Fruit fly (Drosophila melanogaster) S2 (cell line): ENCODE results near the gene CG5510.

Experiments used
- CG8478 ChIP-seq: fragments of >200 bp; optimal IDR thresholded peaks from 2 replicates; lab custom pipeline; 2018
- CTCF ChIP-seq, 2 experiments: fragments of >200 bp; optimal IDR thresholded peaks; 2 replicates each; lab custom pipeline; 2018

DNA sequence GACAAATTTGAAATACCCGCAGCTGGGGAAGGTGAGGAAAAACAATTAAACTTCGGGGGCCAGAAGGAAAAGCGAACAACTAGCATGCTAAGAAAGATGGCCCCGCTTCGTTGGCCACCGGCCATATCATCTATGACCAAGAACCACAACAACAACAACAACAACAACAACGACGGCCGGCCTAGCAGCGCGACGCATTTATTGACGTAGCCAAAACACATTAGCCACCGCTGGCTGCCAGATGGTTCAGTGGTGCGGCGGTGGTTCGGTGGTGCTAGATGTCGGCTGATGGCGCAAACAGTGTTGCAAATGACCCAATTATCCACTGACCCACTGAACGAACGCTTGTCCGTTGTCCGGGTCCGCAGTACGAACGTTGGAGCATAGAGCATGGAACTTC lies 44.3 kb upstream of the CG5510 start:
- TF ChIP-seq CG8478 (lab: Kevin White, UChicago) (no peak), CTCF (optimal IDR thresholded peaks at IDR 0.05; lab: Kevin White, UChicago) (no peak)
